Worm (Caenorhabditis elegans) whole organism, L2 larva: ENCODE measurements around the gene C53B7.6.

ENCODE experiments used
- F13H6.1 ChIP-seq: sonication (generic microtip); optimal IDR thresholded peaks from 2 replicates; lab custom pipeline; 2016; ENCODE audit warnings: missing genetic modification characterization, missing compliant biosample characterization
- blmp-1 ChIP-seq: sonication (generic microtip); optimal IDR thresholded peaks from 2 replicates; lab custom pipeline; 2017; ENCODE audit warnings: missing genetic modification characterization, mild to moderate bottlenecking, missing compliant biosample characterization, antibody characterized with exemption, moderate library complexity; ENCODE audit not compliant: insufficient read depth
- ceh-16 ChIP-seq: fragments of 150-350 bp; optimal IDR thresholded peaks from 2 replicates; lab custom pipeline; 2014; ENCODE audit warnings: missing biosample characterization, missing genetic modification characterization
- egl-27 ChIP-seq: sonication (generic microtip); optimal IDR thresholded peaks from 3 replicates; lab custom pipeline; 2017; ENCODE audit warnings: missing biosample characterization, missing genetic modification reagents, missing genetic modification characterization
- nhr-11 ChIP-seq: fragments of 150-350 bp; optimal IDR thresholded peaks from 2 replicates; lab custom pipeline; 2014; ENCODE audit warnings: missing biosample characterization, missing genetic modification characterization
- nhr-237 ChIP-seq: fragments of 150-350 bp; optimal IDR thresholded peaks from 2 replicates; lab custom pipeline; 2014; ENCODE audit warnings: missing biosample characterization, missing genetic modification characterization
- snpc-4 ChIP-seq: fragments of 150-350 bp; optimal IDR thresholded peaks from 2 replicates; lab custom pipeline; 2014; ENCODE audit warnings: missing biosample characterization, missing genetic modification characterization
- unc-55 ChIP-seq: fragments of 150-350 bp; sonication (generic microtip); optimal IDR thresholded peaks from 3 replicates; lab custom pipeline; 2014; ENCODE audit warnings: missing biosample characterization, missing genetic modification reagents, missing genetic modification characterization
- unc-62 ChIP-seq: fragments of 150-350 bp; optimal IDR thresholded peaks from 2 replicates; lab custom pipeline; 2014; ENCODE audit warnings: missing biosample characterization, missing genetic modification reagents, missing genetic modification characterization
- ztf-1 ChIP-seq: fragments of 200-800 bp; sonication (Bioruptor generic); conservative IDR thresholded peaks from 2 replicates; pipeline ENCODE4 v1.3.6; 2022; ENCODE audit warnings: missing genetic modification characterization, missing compliant biosample characterization

- TF ChIP-seq egl-27 (tag; lab: Kevin White, UChicago) (no peak), unc-62 (GFP tag; lab: Kevin White, UChicago) (no peak), unc-55 (GFP tag; lab: Kevin White, UChicago) (no peak), snpc-4 (tag; lab: Kevin White, UChicago) (no peak), blmp-1 (no peak), nhr-237 (tag; lab: Kevin White, UChicago) (no peak), ztf-1 (GFP tag; lab: Robert Waterston, UW) (no peak), nhr-11 (tag; lab: Kevin White, UChicago) (no peak), ceh-16 (no peak), F13H6.1 (no peak)
Measured at ce11 chrX:6819633-6820032, 48.9 kb downstream of the C53B7.6 start.
